Worm (Caenorhabditis elegans) whole organism, L1 larva: ENCODE results near the gene pcp-2.

Experiments used
- ama-1 ChIP-seq: fragments of 150-350 bp; optimal IDR thresholded peaks from 2 replicates; lab custom pipeline; 2014
- blmp-1 ChIP-seq: fragments of 150-350 bp; optimal IDR thresholded peaks from 2 replicates; lab custom pipeline; 2014; ENCODE audit warnings: missing biosample characterization, missing genetic modification characterization
- hlh-17 ChIP-seq: fragments of 200-800 bp; sonication (Bioruptor generic); optimal IDR thresholded peaks from 2 replicates; lab custom pipeline; 2018; ENCODE audit warnings: missing genetic modification characterization, mild to moderate bottlenecking, missing compliant biosample characterization, moderate library complexity, borderline replicate concordance
- lin-39 ChIP-seq: fragments of 150-350 bp; optimal IDR thresholded peaks from 2 replicates; lab custom pipeline; 2014; ENCODE audit warnings: missing biosample characterization, missing genetic modification reagents, missing genetic modification characterization
- nhr-237 ChIP-seq: fragments of 150-350 bp; optimal IDR thresholded peaks from 2 replicates; lab custom pipeline; 2014; ENCODE audit warnings: missing biosample characterization, missing genetic modification characterization
- pag-3 ChIP-seq: sonication (generic microtip); optimal IDR thresholded peaks from 2 replicates; lab custom pipeline; 2017; ENCODE audit warnings: missing genetic modification characterization, mild to moderate bottlenecking, missing compliant biosample characterization, antibody characterized with exemption, borderline replicate concordance; ENCODE audit not compliant: insufficient read depth
- pax-3 ChIP-seq: fragments of 200-800 bp; sonication (Bioruptor generic); optimal IDR thresholded peaks from 2 replicates; lab custom pipeline; 2018; ENCODE audit warnings: mild to moderate bottlenecking, missing genetic modification characterization, moderate library complexity, missing compliant biosample characterization
- pqm-1 ChIP-seq: sonication (generic microtip); optimal IDR thresholded peaks from 3 replicates; lab custom pipeline; 2017; ENCODE audit warnings: missing biosample characterization, missing genetic modification characterization
- tbx-2 ChIP-seq: sonication (generic microtip); optimal IDR thresholded peaks from 2 replicates; lab custom pipeline; 2016; ENCODE audit warnings: missing genetic modification characterization, missing compliant biosample characterization

- TF ChIP-seq pqm-1 (tag; lab: Kevin White, UChicago) (no peak), pax-3 (tag; lab: Kevin White, UChicago) (no peak), ama-1 (lab: Kevin White, UChicago) (no peak), pag-3 (tag; lab: Kevin White, UChicago) (no peak), tbx-2 (tag; lab: Kevin White, UChicago) (no peak), nhr-237 (no peak), blmp-1 (tag; lab: Kevin White, UChicago) (no peak), hlh-17 (GFP tag; lab: Kevin White, UChicago) (no peak), lin-39 (tag; lab: Kevin White, UChicago) (no peak)
Measured at ce11 chrIV:9165681-9166080, 754 bp upstream of the pcp-2 start, which contains the start of gene C07C7.3.
